Worm (Caenorhabditis elegans): ENCODE measurements around the gene cyn-10.
"Not testable (repeated sequence)": the region's sequence is repeated elsewhere in the genome, so short reads cannot be mapped to it uniquely, and the experiment has no call there.

DNA sequence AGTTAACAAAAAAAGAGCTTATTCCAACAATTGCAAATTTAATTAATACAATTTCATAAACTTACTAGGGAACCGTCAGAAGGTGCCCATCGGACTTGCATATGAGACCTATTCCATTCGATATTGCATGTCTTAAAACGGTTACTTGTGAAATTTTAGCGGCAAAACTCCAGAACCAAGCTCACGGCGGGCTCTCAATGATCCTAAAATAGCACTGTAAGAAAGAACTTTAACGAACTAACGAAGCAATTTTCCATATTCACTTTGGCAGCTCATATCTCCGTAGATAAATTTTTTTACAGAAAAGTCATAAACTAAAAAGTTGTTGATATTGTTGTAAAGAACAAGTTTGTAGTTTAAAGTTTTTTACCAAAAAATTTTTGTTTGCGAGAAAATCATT is 5.5 kb downstream of the cyn-10 start, which contains the start of gene B0252.3:
- TF ChIP-seq unc-39 (tag; optimal IDR thresholded peaks at IDR 0.05); php-3 (GFP tag; IDR thresholded peaks at IDR 0.05); R02D3.7 (tag; optimal IDR thresholded peaks at IDR 0.05); hlh-30 (tag; optimal IDR thresholded peaks at IDR 0.05; ENCODE audit: insufficient read depth); jun-1 (tag; optimal IDR thresholded peaks at IDR 0.05); dpl-1 (GFP tag; optimal IDR thresholded peaks at IDR 0.05); mdl-1 (tag; optimal IDR thresholded peaks at IDR 0.05): not testable (repeated sequence)
